Worm (Caenorhabditis elegans) whole organism, midembryonic: ENCODE data around the gene Y51A2A.5.

Source experiments
- T22C8.4 ChIP-seq: fragments of 200-800 bp; sonication (Bioruptor generic); IDR thresholded peaks from 2 replicates; pipeline ENCODE4 v1.3.6; 2022; ENCODE audit warnings: missing genetic modification characterization, missing compliant biosample characterization
- cog-1 ChIP-seq: sonication (generic microtip); optimal IDR thresholded peaks from 2 replicates; lab custom pipeline; 2016; ENCODE audit warnings: missing genetic modification characterization, missing compliant biosample characterization
- flt-1 ChIP-seq: fragments of 200-800 bp; sonication (Bioruptor generic); IDR thresholded peaks from 2 replicates; pipeline ENCODE4 v1.3.6; 2022; ENCODE audit warnings: missing genetic modification characterization, missing compliant biosample characterization
- klf-2 ChIP-seq: fragments of 200-800 bp; sonication (Bioruptor generic); conservative IDR thresholded peaks from 2 replicates; pipeline ENCODE4 v1.3.6; 2022; ENCODE audit warnings: missing genetic modification reagents, missing genetic modification characterization, missing compliant biosample characterization
- med-1 ChIP-seq: sonication (generic microtip); optimal IDR thresholded peaks from 2 replicates; lab custom pipeline; 2017; ENCODE audit warnings: missing genetic modification characterization, mild to moderate bottlenecking, missing compliant biosample characterization, antibody characterized with exemption, missing genetic modification reagents; ENCODE audit not compliant: insufficient read depth
- ref-1 ChIP-seq: fragments of 200-800 bp; sonication (Bioruptor generic); conservative IDR thresholded peaks from 2 replicates; pipeline ENCODE4 v1.3.6; 2022; ENCODE audit warnings: missing genetic modification reagents, missing genetic modification characterization, missing compliant biosample characterization
- tab-1 ChIP-seq: fragments of 200-800 bp; sonication (Bioruptor generic); IDR thresholded peaks from 2 replicates; pipeline ENCODE4 v1.3.6; 2022; ENCODE audit warnings: missing genetic modification characterization, missing compliant biosample characterization
- ztf-23 ChIP-seq: fragments of 200-800 bp; sonication (Bioruptor generic); IDR thresholded peaks from 2 replicates; pipeline ENCODE4 v1.3.6; 2022; ENCODE audit warnings: missing genetic modification reagents, missing genetic modification characterization, missing compliant biosample characterization
- ztf-29 ChIP-seq: fragments of 200-800 bp; sonication (Bioruptor generic); IDR thresholded peaks from 2 replicates; pipeline ENCODE4 v1.3.6; 2022; ENCODE audit warnings: missing genetic modification reagents, missing genetic modification characterization, missing compliant biosample characterization

Gene Y51A2A.5

DNA sequence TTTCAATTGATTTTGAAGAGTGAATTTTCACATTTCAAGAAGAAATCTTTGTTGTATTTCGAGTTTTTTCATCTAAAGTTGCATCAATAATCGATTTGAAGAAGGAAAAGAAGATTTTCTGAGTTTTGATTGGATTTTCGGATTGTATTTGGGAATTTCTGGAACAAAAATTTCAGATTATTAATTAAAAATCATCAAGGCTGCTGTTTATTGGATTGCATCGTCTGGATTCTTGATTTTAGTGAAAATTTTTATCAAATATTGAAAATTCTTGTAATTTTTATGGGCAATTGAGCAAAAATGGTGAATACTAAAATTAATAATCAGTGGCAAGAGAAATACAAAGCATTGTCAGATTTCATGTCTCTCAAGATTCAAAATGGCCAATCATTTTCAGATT lies at the start of gene Y51A2A.5:
Gene Y51A2A.5, plus strand, starts transcription at position 301 of the 400 bp plus-strand sequence.
- TF ChIP-seq ztf-29 (GFP tag; lab: Robert Waterston, UW), result no peak

DNA sequence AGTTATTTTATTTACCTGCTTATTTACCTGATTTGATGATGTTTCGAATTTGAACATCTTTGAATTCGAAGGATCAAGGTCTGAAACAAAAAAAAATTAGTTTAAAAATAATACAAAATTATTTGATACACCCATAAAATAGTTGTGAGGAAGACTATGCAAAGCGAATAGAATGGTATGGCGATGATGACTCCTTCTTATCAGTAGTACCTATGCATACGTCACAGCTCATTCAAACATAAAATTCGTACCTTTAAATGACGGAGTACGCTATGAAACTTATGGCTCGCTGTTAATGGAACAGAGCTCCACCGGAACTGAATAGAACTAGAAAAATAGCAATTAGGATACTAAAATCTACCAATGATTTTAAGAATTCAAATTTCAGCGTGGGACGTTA lies 46.4 kb upstream of the Y51A2A.5 start, which contains the start of gene R10E8.1:
Gene R10E8.1, minus strand, starts transcription at position 178 of the 400 bp plus-strand sequence.
- no peak for TF ChIP-seq cog-1 (tag; lab: Kevin White, UChicago)
- TF ChIP-seq T22C8.4 (GFP tag; lab: Robert Waterston, UW), result no peak
- no peak for TF ChIP-seq med-1 (GFP tag; lab: Kevin White, UChicago)
- no peak for TF ChIP-seq klf-2 (GFP tag; lab: Robert Waterston, UW)
- no peak for TF ChIP-seq ztf-29 (GFP tag; lab: Robert Waterston, UW)
- TF ChIP-seq flt-1, result no peak

DNA sequence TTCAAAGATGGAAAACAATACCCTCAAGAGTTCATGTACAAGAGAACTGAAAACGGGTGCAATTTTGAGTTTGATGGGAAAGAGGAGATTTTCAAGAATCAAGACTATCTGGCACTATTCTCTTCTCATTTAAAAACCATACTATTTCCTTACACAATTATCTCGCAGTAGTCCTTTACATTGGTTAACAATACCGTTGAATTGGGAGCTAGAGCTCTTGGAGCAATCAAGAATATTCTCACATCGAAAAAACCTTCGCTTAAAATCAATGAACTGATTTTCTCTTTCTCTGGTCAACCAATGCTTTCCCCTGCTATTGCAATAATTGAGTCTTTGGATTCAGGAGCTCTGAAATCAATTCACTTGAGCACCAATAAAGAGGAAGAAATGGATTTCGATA lies 45.1 kb upstream of the Y51A2A.5 start, which contains the start of gene R10E8.2:
Gene R10E8.2, plus strand, starts transcription at position 301 of the 400 bp plus-strand sequence.
- TF ChIP-seq tab-1 (GFP tag; lab: Robert Waterston, UW) (no peak), med-1 (GFP tag; lab: Kevin White, UChicago) (no peak), cog-1 (tag; lab: Kevin White, UChicago) (no peak), ztf-29 (GFP tag; lab: Robert Waterston, UW) (no peak), T22C8.4 (GFP tag; lab: Robert Waterston, UW) (no peak), ref-1 (GFP tag; lab: Robert Waterston, UW) (no peak), ztf-23 (no peak), flt-1 (no peak)

DNA sequence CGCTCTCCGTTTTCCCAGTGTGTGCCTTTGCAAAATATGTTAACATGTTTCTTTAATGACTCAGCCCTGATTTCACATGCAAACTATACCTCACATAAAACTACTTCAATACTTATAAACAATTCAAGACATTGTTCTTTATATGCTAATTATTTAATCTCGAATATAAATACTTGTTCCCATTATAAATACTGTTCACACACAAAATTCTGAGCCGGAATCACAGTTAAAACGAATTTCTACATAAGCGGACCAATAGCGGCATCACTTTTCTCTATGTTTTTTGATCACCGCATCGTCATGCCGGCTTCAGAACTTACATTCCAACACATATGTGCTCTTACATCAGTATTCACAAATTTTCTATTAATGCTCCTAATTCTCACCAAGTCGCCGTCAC lies 44.1 kb upstream of the Y51A2A.5 start, which contains the start of gene R10E8.5:
Gene R10E8.5, plus strand, starts transcription at position 301 of the 400 bp plus-strand sequence.
- TF ChIP-seq tab-1 (GFP tag; lab: Robert Waterston, UW), result no peak
- no peak for TF ChIP-seq T22C8.4 (GFP tag; lab: Robert Waterston, UW)
- TF ChIP-seq flt-1, result no peak
- TF ChIP-seq ztf-29 (GFP tag; lab: Robert Waterston, UW), result no peak
- no peak for TF ChIP-seq ztf-23
- no peak for TF ChIP-seq klf-2 (GFP tag; lab: Robert Waterston, UW)
- TF ChIP-seq med-1 (GFP tag; lab: Kevin White, UChicago), result no peak
- no peak for TF ChIP-seq cog-1 (tag; lab: Kevin White, UChicago)

DNA sequence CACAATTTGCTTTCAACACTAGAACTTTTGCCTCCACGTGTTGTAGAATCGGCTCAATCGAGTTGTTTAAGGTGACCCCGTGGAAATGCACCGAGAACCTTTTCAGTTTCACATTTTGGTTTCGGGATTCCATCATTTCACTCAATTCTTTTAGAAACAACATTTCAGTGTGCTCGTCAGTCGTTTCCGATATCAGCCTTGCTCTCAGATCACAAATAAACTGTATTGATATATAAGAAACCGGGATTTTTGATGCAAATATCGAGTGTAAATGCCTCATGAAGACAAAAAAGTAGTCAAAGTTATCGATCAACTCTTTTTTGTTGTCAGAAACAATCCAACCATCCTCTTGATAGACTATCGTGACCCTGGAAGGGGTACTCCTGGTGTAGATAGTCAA lies 33.1 kb upstream of the Y51A2A.5 start:
- TF ChIP-seq ref-1 (GFP tag; lab: Robert Waterston, UW), result no peak
- no peak for TF ChIP-seq ztf-29 (GFP tag; lab: Robert Waterston, UW)
- no peak for TF ChIP-seq tab-1 (GFP tag; lab: Robert Waterston, UW)
- no peak for TF ChIP-seq cog-1 (tag; lab: Kevin White, UChicago)
- no peak for TF ChIP-seq T22C8.4 (GFP tag; lab: Robert Waterston, UW)
- no peak for TF ChIP-seq ztf-23
- TF ChIP-seq flt-1, result no peak
- no peak for TF ChIP-seq med-1 (GFP tag; lab: Kevin White, UChicago)
- TF ChIP-seq klf-2 (GFP tag; lab: Robert Waterston, UW), result no peak

DNA sequence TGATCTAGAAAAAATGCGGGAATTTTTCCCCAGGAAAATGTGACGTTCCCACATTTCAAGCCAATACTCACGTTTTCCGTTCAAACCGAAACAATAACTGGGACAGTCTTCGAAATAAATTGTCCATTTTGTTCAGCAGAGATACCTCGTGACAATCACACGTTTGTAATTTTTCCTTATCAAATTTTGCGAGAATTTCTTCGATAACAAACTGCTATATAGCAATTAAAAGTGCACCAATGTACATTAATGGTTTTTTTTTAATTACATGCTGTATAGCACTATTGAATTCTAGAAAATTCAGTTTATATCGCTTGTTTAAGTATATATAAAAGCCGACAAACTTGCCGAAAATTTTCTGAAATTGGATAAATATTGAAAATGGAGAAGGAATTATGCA lies 32.4 kb upstream of the Y51A2A.5 start, which contains the start of gene R10E8.6:
Gene R10E8.6, minus strand, starts transcription at position 154 of the 400 bp plus-strand sequence.
- TF ChIP-seq med-1 (GFP tag; lab: Kevin White, UChicago), result no peak
- no peak for TF ChIP-seq ztf-23
- no peak for TF ChIP-seq ztf-29 (GFP tag; lab: Robert Waterston, UW)
- TF ChIP-seq klf-2 (GFP tag; lab: Robert Waterston, UW), result no peak
- TF ChIP-seq T22C8.4 (GFP tag; lab: Robert Waterston, UW), result no peak
- TF ChIP-seq flt-1, result no peak
- TF ChIP-seq ref-1 (GFP tag; lab: Robert Waterston, UW), result no peak
- no peak for TF ChIP-seq tab-1 (GFP tag; lab: Robert Waterston, UW)
- no peak for TF ChIP-seq cog-1 (tag; lab: Kevin White, UChicago)

DNA sequence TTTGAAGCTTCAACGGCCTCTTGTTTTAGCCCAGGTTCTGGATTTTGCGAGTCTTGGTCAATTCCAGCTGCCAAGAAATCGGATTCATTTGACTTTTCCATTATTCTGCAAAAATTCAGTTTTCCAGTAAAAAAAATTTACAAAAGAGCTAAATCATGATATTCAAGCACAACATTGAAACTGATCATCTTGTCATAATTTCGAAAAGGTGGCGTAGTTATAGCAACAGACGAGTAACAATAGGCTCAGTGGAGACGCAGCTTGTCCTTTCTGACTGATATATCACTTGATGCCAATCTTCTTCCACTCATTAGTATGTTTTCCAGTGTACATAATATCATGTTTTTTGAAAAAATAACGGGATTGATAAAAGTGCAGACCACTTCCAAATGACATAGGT lies 29.9 kb upstream of the Y51A2A.5 start, which contains the start of gene fbxa-213:
Gene fbxa-213, minus strand, starts transcription at position 101 of the 400 bp plus-strand sequence.
- TF ChIP-seq flt-1 (no peak), ztf-29 (GFP tag; lab: Robert Waterston, UW) (no peak), klf-2 (GFP tag; lab: Robert Waterston, UW) (no peak), med-1 (GFP tag; lab: Kevin White, UChicago) (no peak), ztf-23 (no peak), ref-1 (GFP tag; lab: Robert Waterston, UW) (no peak), tab-1 (GFP tag; lab: Robert Waterston, UW) (no peak), T22C8.4 (GFP tag; lab: Robert Waterston, UW) (no peak), cog-1 (tag; lab: Kevin White, UChicago) (no peak)

DNA sequence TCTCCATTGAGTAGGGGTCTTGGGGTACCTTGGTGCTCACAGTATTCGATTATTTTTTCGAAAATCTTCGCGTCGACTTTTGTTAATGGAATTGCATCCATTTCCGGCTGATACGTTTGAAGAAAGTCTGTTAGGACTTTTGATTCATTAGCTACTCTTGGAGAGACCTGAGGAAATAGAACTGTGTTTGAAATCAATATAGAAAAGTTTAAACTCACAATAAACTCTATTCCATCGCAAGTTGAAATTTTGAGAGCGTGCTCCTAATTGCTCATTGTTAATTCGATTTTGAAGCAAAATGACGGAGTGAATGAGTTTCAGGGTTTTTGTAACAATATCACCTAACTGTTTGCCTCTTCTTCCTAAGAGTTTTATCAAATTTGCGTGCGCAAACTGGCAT lies 28.7 kb upstream of the Y51A2A.5 start, which contains the start of gene skr-6:
Gene skr-6, minus strand, starts transcription at position 101 of the 400 bp plus-strand sequence.
- TF ChIP-seq ztf-23, result no peak
- no peak for TF ChIP-seq cog-1 (tag; lab: Kevin White, UChicago)
- no peak for TF ChIP-seq tab-1 (GFP tag; lab: Robert Waterston, UW)
- TF ChIP-seq med-1 (GFP tag; lab: Kevin White, UChicago), result no peak
- no peak for TF ChIP-seq klf-2 (GFP tag; lab: Robert Waterston, UW)
- TF ChIP-seq flt-1, result no peak
- TF ChIP-seq ref-1 (GFP tag; lab: Robert Waterston, UW), result no peak
- TF ChIP-seq T22C8.4 (GFP tag; lab: Robert Waterston, UW), result no peak
- no peak for TF ChIP-seq ztf-29 (GFP tag; lab: Robert Waterston, UW)

DNA sequence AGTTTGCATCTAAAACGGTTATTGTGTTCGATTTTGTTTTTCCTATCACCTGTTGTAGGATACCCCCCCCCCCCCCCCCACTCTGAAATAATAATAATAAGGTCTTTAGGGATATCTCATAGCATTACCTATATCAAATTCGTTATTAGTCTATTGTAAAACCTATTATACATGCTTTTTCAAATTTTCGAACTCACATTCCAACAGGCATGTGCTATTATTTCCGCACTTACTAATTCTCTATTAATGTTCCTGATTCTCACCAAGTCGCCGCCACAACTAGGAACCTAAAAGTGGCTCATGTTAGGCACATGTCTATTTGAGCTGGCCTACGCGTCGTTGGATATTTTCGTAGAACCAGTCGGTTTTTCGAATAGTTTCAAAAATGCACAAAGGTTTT lies 28.2 kb upstream of the Y51A2A.5 start, which contains the start of gene Y37H2C.4:
Gene Y37H2C.4, plus strand, starts transcription at position 301 of the 400 bp plus-strand sequence.
- TF ChIP-seq T22C8.4 (GFP tag; lab: Robert Waterston, UW), result no peak
- no peak for TF ChIP-seq cog-1 (tag; lab: Kevin White, UChicago)
- no peak for TF ChIP-seq ref-1 (GFP tag; lab: Robert Waterston, UW)
- TF ChIP-seq flt-1, result no peak
- no peak for TF ChIP-seq ztf-29 (GFP tag; lab: Robert Waterston, UW)
- no peak for TF ChIP-seq klf-2 (GFP tag; lab: Robert Waterston, UW)
- TF ChIP-seq tab-1 (GFP tag; lab: Robert Waterston, UW), result no peak
- TF ChIP-seq ztf-23, result no peak
- no peak for TF ChIP-seq med-1 (GFP tag; lab: Kevin White, UChicago)
